Fruit fly (Drosophila melanogaster) whole organism, prepupa: ENCODE data around the gene CG15515.

Experiments used
- Blimp-1 ChIP-seq: fragments of 200-800 bp; sonication (Bioruptor generic); optimal IDR thresholded peaks from 3 replicates; lab custom pipeline; 2017; ENCODE audit warnings: missing biosample characterization, missing genetic modification characterization, mild to moderate bottlenecking, moderate library complexity, missing genetic modification reagents
- CG16779 ChIP-seq: fragments of 200-800 bp; sonication (Bioruptor generic); optimal IDR thresholded peaks from 3 replicates; lab custom pipeline; 2017; ENCODE audit warnings: missing biosample characterization, mild to moderate bottlenecking, missing genetic modification characterization
- CG6808 ChIP-seq: fragments of 200-800 bp; sonication (Bioruptor generic); optimal IDR thresholded peaks from 3 replicates; lab custom pipeline; 2017; ENCODE audit warnings: missing biosample characterization, missing genetic modification characterization, mild to moderate bottlenecking, moderate library complexity, missing genetic modification reagents
- Eip75B ChIP-seq: fragments of 200-800 bp; sonication (Bioruptor generic); optimal IDR thresholded peaks from 3 replicates; lab custom pipeline; 2016; ENCODE audit warnings: missing biosample characterization, missing genetic modification characterization
- Ets96B ChIP-seq: fragments of 200-800 bp; optimal IDR thresholded peaks from 2 replicates; lab custom pipeline; 2019; ENCODE audit warnings: missing biosample characterization, mild to moderate bottlenecking, missing genetic modification characterization, moderate library complexity
- Hr4 ChIP-seq: fragments of 200-800 bp; sonication (Bioruptor generic); optimal IDR thresholded peaks from 3 replicates; lab custom pipeline; 2016; ENCODE audit warnings: missing biosample characterization, missing genetic modification characterization
- OdsH ChIP-seq: fragments of 200-800 bp; sonication (Bioruptor generic); optimal IDR thresholded peaks from 3 replicates; lab custom pipeline; 2016; ENCODE audit warnings: missing biosample characterization, missing genetic modification characterization
- Sox102F ChIP-seq: fragments of 200-800 bp; sonication (Bioruptor generic); optimal IDR thresholded peaks from 2 replicates; lab custom pipeline; 2016; ENCODE audit warnings: missing biosample characterization, mild to moderate bottlenecking, missing genetic modification characterization
- cyc ChIP-seq: fragments of 200-800 bp; sonication (Bioruptor generic); optimal IDR thresholded peaks from 3 replicates; lab custom pipeline; 2016; ENCODE audit warnings: missing biosample characterization, missing genetic modification characterization
- fd85E ChIP-seq: fragments of 200-800 bp; sonication (Bioruptor generic); optimal IDR thresholded peaks from 3 replicates; lab custom pipeline; 2016; ENCODE audit warnings: missing biosample characterization, missing genetic modification characterization
- net ChIP-seq: fragments of 200-800 bp; sonication (Bioruptor generic); optimal IDR thresholded peaks from 3 replicates; lab custom pipeline; 2016; ENCODE audit warnings: missing biosample characterization, missing genetic modification characterization
- salr ChIP-seq, 2 experiments: fragments of 200-800 bp; sonication (Bioruptor generic); optimal IDR thresholded peaks; 3 replicates each; lab custom pipeline; 2016 to 2018; ENCODE audit warnings: missing biosample characterization in 2 of 2, missing genetic modification characterization in 2 of 2, mild to moderate bottlenecking in 1 of 2
- topi ChIP-seq: fragments of 200-800 bp; sonication (Bioruptor generic); optimal IDR thresholded peaks from 3 replicates; lab custom pipeline; 2016; ENCODE audit warnings: missing biosample characterization, missing genetic modification characterization

DNA sequence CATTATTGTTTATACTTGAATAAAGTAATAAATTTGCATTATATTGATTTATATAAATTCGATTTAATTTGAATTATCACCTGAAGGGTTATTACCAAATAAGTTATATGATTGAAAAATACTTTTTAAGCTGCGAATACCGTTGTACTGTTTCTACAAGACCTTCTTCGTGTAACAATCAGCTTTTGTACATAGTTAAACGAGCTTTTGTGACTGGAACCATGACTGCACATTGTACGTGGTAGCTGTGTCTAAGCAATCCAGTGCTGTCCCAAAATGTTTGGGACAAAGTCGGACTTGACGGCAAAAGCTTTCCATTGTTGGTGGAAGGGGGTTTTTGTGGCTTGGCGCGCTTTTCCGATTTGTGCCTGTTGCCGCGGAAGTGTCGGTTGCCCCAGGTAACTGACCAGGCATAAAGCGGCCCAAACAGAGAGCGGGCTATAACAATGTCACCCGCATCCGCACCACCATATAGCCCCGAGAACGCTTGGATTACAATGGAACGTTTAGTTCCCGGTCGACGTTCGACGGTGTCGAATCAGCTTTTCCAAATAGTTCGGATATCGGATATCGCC, 2.4 kb downstream of the CG15515 start, which contains the start of gene CG31036:
- no peak for TF ChIP-seq net (GFP tag; lab: Kevin White, UChicago)
- no peak for TF ChIP-seq Sox102F (GFP tag; lab: Kevin White, UChicago)
- TF ChIP-seq Ets96B, result no peak
- no peak for TF ChIP-seq Hr4 (GFP tag; lab: Kevin White, UChicago)
- no peak for TF ChIP-seq Eip75B
- no peak for TF ChIP-seq CG6808 (GFP tag; lab: Kevin White, UChicago)
- no peak for TF ChIP-seq cyc (GFP tag; lab: Kevin White, UChicago)
- TF ChIP-seq CG16779 (tag; lab: Kevin White, UChicago), result no peak
- TF ChIP-seq topi (GFP tag; lab: Kevin White, UChicago), result no peak
- TF ChIP-seq salr (GFP tag; optimal IDR thresholded peaks at IDR 0.05; lab: Kevin White, UChicago), result no peak
- no peak for TF ChIP-seq Blimp-1 (GFP tag; lab: Kevin White, UChicago)
- TF ChIP-seq OdsH, result no peak
- no peak for TF ChIP-seq fd85E (GFP tag; lab: Kevin White, UChicago)
